Worm (Caenorhabditis elegans) whole organism, late embryonic: ENCODE measurements around the gene oig-4.

Experiments used
- F13H6.1 ChIP-seq: sonication (generic microtip); optimal IDR thresholded peaks from 2 replicates; lab custom pipeline; 2016; ENCODE audit warnings: missing genetic modification characterization, missing compliant biosample characterization
- Y22D7AL.16 ChIP-seq: sonication (generic microtip); optimal IDR thresholded peaks from 2 replicates; lab custom pipeline; 2016; ENCODE audit warnings: missing genetic modification characterization, missing compliant biosample characterization
- ahr-1 ChIP-seq: sonication (generic microtip); optimal IDR thresholded peaks from 2 replicates; lab custom pipeline; 2016; ENCODE audit warnings: missing genetic modification characterization, missing compliant biosample characterization
- ceh-2 ChIP-seq: sonication (generic microtip); optimal IDR thresholded peaks from 2 replicates; lab custom pipeline; 2016; ENCODE audit warnings: missing genotype, missing genetic modification characterization, missing compliant biosample characterization
- ceh-24 ChIP-seq: sonication (generic microtip); optimal IDR thresholded peaks from 2 replicates; lab custom pipeline; 2016; ENCODE audit warnings: mild to moderate bottlenecking, missing genetic modification characterization, missing compliant biosample characterization
- ceh-30 ChIP-seq: fragments of 150-350 bp; optimal IDR thresholded peaks from 2 replicates; lab custom pipeline; 2014; ENCODE audit warnings: missing biosample characterization, missing genetic modification characterization
- ceh-31 ChIP-seq: sonication (generic microtip); optimal IDR thresholded peaks from 2 replicates; lab custom pipeline; 2016; ENCODE audit warnings: missing genetic modification characterization, missing compliant biosample characterization
- ceh-34 ChIP-seq: sonication (generic microtip); optimal IDR thresholded peaks from 2 replicates; lab custom pipeline; 2016; ENCODE audit warnings: mild to moderate bottlenecking, missing genetic modification characterization, missing compliant biosample characterization
- ceh-45 ChIP-seq: fragments of 200-800 bp; sonication (Bioruptor generic); IDR thresholded peaks from 2 replicates; pipeline ENCODE4 v1.3.6; 2022; ENCODE audit warnings: missing genetic modification reagents, missing genetic modification characterization, missing compliant biosample characterization
- che-1 ChIP-seq: sonication (generic microtip); optimal IDR thresholded peaks from 2 replicates; lab custom pipeline; 2016; ENCODE audit warnings: mild to moderate bottlenecking, missing genetic modification characterization, missing compliant biosample characterization
- dmd-4 ChIP-seq: sonication (generic microtip); optimal IDR thresholded peaks from 2 replicates; lab custom pipeline; 2016; ENCODE audit warnings: borderline replicate concordance, missing genetic modification characterization, missing compliant biosample characterization
- elt-2 ChIP-seq: sonication (generic microtip); optimal IDR thresholded peaks from 2 replicates; lab custom pipeline; 2016; ENCODE audit warnings: missing genetic modification reagents, missing genetic modification characterization, missing compliant biosample characterization
- fkh-6 ChIP-seq: sonication (generic microtip); optimal IDR thresholded peaks from 2 replicates; lab custom pipeline; 2016; ENCODE audit warnings: missing genetic modification characterization, missing compliant biosample characterization
- hlh-13 ChIP-seq: fragments of 200-800 bp; sonication (Bioruptor generic); optimal IDR thresholded peaks from 2 replicates; lab custom pipeline; 2018; ENCODE audit warnings: mild to moderate bottlenecking, missing genetic modification characterization, missing compliant biosample characterization
- hlh-15 ChIP-seq: sonication (generic microtip); optimal IDR thresholded peaks from 2 replicates; lab custom pipeline; 2016; ENCODE audit warnings: missing genetic modification characterization, missing compliant biosample characterization
- hlh-30 ChIP-seq: sonication (generic microtip); optimal IDR thresholded peaks from 2 replicates; lab custom pipeline; 2017; ENCODE audit warnings: antibody characterized with exemption, missing genetic modification characterization, missing compliant biosample characterization; ENCODE audit not compliant: insufficient read depth
- hlh-6 ChIP-seq: sonication (generic microtip); optimal IDR thresholded peaks from 2 replicates; lab custom pipeline; 2016; ENCODE audit warnings: missing genotype, missing genetic modification characterization, missing compliant biosample characterization
- hlh-8 ChIP-seq: sonication (generic microtip); optimal IDR thresholded peaks from 2 replicates; lab custom pipeline; 2016; ENCODE audit warnings: missing genotype, missing genetic modification characterization, missing compliant biosample characterization
- lim-6 ChIP-seq: sonication (generic microtip); optimal IDR thresholded peaks from 2 replicates; lab custom pipeline; 2016; ENCODE audit warnings: missing genetic modification characterization, missing compliant biosample characterization
- lin-11 ChIP-seq: fragments of 200-800 bp; sonication (Bioruptor generic); optimal IDR thresholded peaks from 2 replicates; lab custom pipeline; 2018; ENCODE audit warnings: mild to moderate bottlenecking, missing genetic modification characterization, missing compliant biosample characterization
- nfya-1 ChIP-seq: sonication (generic microtip); optimal IDR thresholded peaks from 2 replicates; lab custom pipeline; 2017; ENCODE audit warnings: missing genetic modification characterization, mild to moderate bottlenecking, missing compliant biosample characterization, antibody characterized with exemption, moderate library complexity
- nhr-11 ChIP-seq: fragments of 150-350 bp; optimal IDR thresholded peaks from 2 replicates; lab custom pipeline; 2014; ENCODE audit warnings: missing biosample characterization, missing genetic modification characterization
- odd-2 ChIP-seq: sonication (generic microtip); optimal IDR thresholded peaks from 2 replicates; lab custom pipeline; 2017; ENCODE audit warnings: antibody characterized with exemption, mild to moderate bottlenecking, missing genetic modification characterization, missing compliant biosample characterization
- pax-1 ChIP-seq: fragments of 150-350 bp; optimal IDR thresholded peaks from 2 replicates; lab custom pipeline; 2014; ENCODE audit warnings: missing biosample characterization, missing genetic modification characterization
- pqm-1 ChIP-seq: sonication (generic microtip); optimal IDR thresholded peaks from 2 replicates; lab custom pipeline; 2016; ENCODE audit warnings: missing genetic modification characterization, missing compliant biosample characterization
- ref-2 ChIP-seq: sonication (generic microtip); optimal IDR thresholded peaks from 2 replicates; lab custom pipeline; 2016; ENCODE audit warnings: missing genetic modification characterization, missing compliant biosample characterization
- tbx-7 ChIP-seq: sonication (generic microtip); optimal IDR thresholded peaks from 2 replicates; lab custom pipeline; 2016; ENCODE audit warnings: missing genotype, missing genetic modification characterization, missing compliant biosample characterization
- ttx-3 ChIP-seq: sonication (generic microtip); optimal IDR thresholded peaks from 2 replicates; lab custom pipeline; 2016; ENCODE audit warnings: missing genetic modification reagents, missing genetic modification characterization, missing compliant biosample characterization
- unc-42 ChIP-seq: sonication (generic microtip); optimal IDR thresholded peaks from 2 replicates; lab custom pipeline; 2016; ENCODE audit warnings: missing genotype, missing genetic modification characterization, missing compliant biosample characterization
- unc-55 ChIP-seq: sonication (generic microtip); optimal IDR thresholded peaks from 2 replicates; lab custom pipeline; 2017; ENCODE audit warnings: missing biosample characterization, missing genetic modification reagents, missing genetic modification characterization
- unc-86 ChIP-seq: sonication (generic microtip); optimal IDR thresholded peaks from 2 replicates; lab custom pipeline; 2016; ENCODE audit warnings: missing genetic modification characterization, missing compliant biosample characterization
- zip-5 ChIP-seq: sonication (generic microtip); optimal IDR thresholded peaks from 2 replicates; lab custom pipeline; 2016; ENCODE audit warnings: missing genetic modification characterization, missing compliant biosample characterization

The oig-4 gene

ce11 chrII:7624995-7625394 is 11.7 kb downstream of the oig-4 start:
- TF ChIP-seq ref-2: no peak
- no peak for TF ChIP-seq nhr-11
- no peak for TF ChIP-seq unc-55 (GFP tag; lab: Kevin White, UChicago)
- TF ChIP-seq nfya-1 (tag; lab: Kevin White, UChicago): peak; percentile 28
- TF ChIP-seq ceh-31 (tag; lab: Kevin White, UChicago): peak; percentile 36
- TF ChIP-seq unc-42 (tag; lab: Kevin White, UChicago): peak; percentile 79

ce11 chrII:7628640-7629039 is 15.3 kb downstream of the oig-4 start:
- TF ChIP-seq nfya-1 (tag; lab: Kevin White, UChicago) (no peak), hlh-6 (tag; lab: Kevin White, UChicago) (no peak), ttx-3 (tag; lab: Kevin White, UChicago) (no peak), hlh-30 (tag; lab: Kevin White, UChicago) (no peak), unc-86 (tag; lab: Kevin White, UChicago) (no peak), elt-2 (no peak), hlh-13 (GFP tag; lab: Kevin White, UChicago) (no peak), ahr-1 (tag; lab: Kevin White, UChicago) (no peak), tbx-7 (tag; lab: Kevin White, UChicago) (no peak), hlh-8 (tag; lab: Kevin White, UChicago) (no peak), che-1 (tag; lab: Kevin White, UChicago) (no peak), fkh-6 (tag; lab: Kevin White, UChicago) (no peak), dmd-4 (tag; lab: Kevin White, UChicago) (no peak), pqm-1 (no peak), unc-55 (GFP tag; lab: Kevin White, UChicago) (no peak), hlh-15 (tag; lab: Kevin White, UChicago) (no peak), ceh-24 (tag; lab: Kevin White, UChicago) (no peak), F13H6.1 (tag; lab: Kevin White, UChicago) (no peak), ref-2 (no peak), ceh-34 (tag; lab: Kevin White, UChicago) (no peak)
- TF ChIP-seq, all 69 proteins: peak for 0

- no peak for TF ChIP-seq ceh-45 (GFP tag; lab: Robert Waterston, UW)
- no peak for TF ChIP-seq unc-55 (GFP tag; lab: Kevin White, UChicago)
- no peak for TF ChIP-seq pax-1 (tag; lab: Kevin White, UChicago)
- TF ChIP-seq zip-5 (tag; lab: Kevin White, UChicago): no peak
- TF ChIP-seq unc-42 (tag; lab: Kevin White, UChicago): no peak
- TF ChIP-seq hlh-13 (GFP tag; lab: Kevin White, UChicago): no peak
Measured at ce11 chrII:7630052-7630451, 16.7 kb downstream of the oig-4 start.

- TF ChIP-seq elt-2 (peak; percentile 76), ceh-30 (tag; lab: Kevin White, UChicago) (no peak)
- TF ChIP-seq, all 69 proteins: peak for 1
Measured at ce11 chrII:7631171-7631570, 17.8 kb downstream of the oig-4 start.

- TF ChIP-seq lim-6 (tag; lab: Kevin White, UChicago): no peak
- TF ChIP-seq lin-11 (tag; lab: Kevin White, UChicago): no peak
- TF ChIP-seq zip-5 (tag; lab: Kevin White, UChicago): no peak
- no peak for TF ChIP-seq Y22D7AL.16
- no peak for TF ChIP-seq odd-2 (tag; lab: Kevin White, UChicago)
- peak; percentile 59 for TF ChIP-seq unc-42 (tag; lab: Kevin White, UChicago)
- TF ChIP-seq ceh-2 (tag; lab: Kevin White, UChicago): no peak
- TF ChIP-seq ceh-31 (tag; lab: Kevin White, UChicago): no peak
- TF ChIP-seq hlh-8 (tag; lab: Kevin White, UChicago): no peak
Measured at ce11 chrII:7631677-7632210, 18.4 kb downstream of the oig-4 start.
